Fruit fly (Drosophila melanogaster) whole organism, larva: Measurements from ENCODE around the gene CG33995.
A peak's percentile ranks its signal among the peaks of the same experiment; 100 is the strongest.

Experiments used
- noc ChIP-seq: fragments of 200-800 bp; sonication (Bioruptor generic); optimal IDR thresholded peaks from 3 replicates; lab custom pipeline; 2019; ENCODE audit warnings: missing biosample characterization, mild to moderate bottlenecking, missing genetic modification characterization, moderate library complexity

Gene CG33995

dm6 chr2L:5059645-5060254 lies 16.7 kb downstream of the CG33995 start, which contains the start of gene Rpn11:
TSS of gene Rpn11 (minus strand) at chr2L:5059790.
- peak; percentile 63 for TF ChIP-seq noc (tag; lab: Kevin White, UChicago)

- TF ChIP-seq noc (tag; lab: Kevin White, UChicago), result no peak
Observed at dm6 chr2L:5060515-5060914, 17.4 kb downstream of the CG33995 start, which contains the start of gene qtc. TSS of gene qtc (plus strand) at chr2L:5060815.

DNA sequence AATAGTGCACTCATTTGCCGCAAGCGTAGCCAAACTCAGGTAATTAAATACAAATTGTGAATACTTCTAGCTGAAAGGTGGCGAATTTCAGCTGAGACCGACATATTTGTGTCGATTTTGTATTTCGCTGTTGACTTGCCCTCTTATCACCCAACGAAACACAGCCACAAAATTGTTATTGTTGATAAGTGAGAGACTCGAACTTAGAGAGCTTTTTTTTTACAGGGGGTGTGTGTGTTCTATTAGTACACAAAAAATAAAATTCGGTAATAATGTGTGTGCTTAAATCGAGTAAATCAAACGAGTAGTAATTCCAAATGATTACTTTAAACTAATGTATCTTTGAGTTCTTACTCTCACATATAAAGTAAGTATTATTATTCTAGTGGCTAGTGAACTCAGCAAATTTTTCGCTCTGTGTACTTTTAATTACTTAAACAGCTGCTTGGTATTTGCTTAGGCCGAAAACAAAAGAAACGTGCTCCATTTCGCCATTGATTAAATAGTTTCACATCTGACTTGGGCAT lies 17.9 kb downstream of the CG33995 start:
- peak; percentile 90 for TF ChIP-seq noc (tag; lab: Kevin White, UChicago)

DNA sequence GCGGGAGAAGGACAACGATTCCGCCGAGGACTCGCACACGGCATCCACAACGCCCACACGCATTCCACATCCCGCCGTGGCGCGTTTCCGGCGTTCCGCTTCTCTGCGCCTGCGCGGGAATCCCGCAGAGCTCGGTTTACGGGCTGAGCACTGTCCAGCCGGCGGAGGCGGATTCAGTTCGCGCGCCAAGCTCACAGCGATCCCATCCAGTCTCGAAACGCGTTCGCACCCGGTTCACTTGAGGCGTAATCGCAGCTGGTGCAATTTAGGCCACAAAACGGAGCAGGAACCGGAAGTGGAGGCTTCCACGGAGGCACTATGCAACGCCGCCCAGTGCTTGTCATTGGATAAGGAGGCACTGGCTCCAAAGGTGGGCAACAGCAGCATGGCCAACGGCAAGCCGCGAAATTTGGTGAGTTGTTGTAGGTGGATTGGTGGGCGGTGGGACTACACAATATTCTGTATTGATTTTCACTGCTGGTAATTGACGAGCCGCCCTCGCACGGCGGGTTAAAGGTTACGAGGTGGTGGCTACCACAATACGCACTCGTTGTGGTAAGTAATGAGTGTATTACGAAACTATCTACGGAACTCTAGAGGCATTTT lies 19.8 kb downstream of the CG33995 start:
- TF ChIP-seq noc (tag; lab: Kevin White, UChicago), result no peak

DNA sequence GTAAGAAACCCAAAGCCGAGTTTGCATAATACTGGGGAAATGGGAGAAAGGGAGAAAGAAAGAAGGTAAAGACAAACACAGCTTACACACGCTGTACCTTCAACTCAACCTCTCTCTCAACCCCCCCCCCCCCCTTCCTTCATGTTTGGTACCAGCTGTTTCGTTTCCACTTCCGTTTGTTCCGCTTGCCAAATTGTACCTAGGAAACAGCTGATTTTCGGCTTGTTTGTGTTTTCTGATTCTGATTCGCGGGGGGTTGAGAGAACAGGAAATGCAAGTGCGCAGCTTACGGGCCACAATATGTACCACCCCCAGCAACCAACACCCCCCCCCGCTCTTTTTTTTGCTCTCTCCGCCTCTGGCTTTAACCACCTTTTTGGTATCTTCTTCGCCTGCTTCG lies 20.9 kb downstream of the CG33995 start:
- TF ChIP-seq noc (tag; lab: Kevin White, UChicago), result no peak

DNA sequence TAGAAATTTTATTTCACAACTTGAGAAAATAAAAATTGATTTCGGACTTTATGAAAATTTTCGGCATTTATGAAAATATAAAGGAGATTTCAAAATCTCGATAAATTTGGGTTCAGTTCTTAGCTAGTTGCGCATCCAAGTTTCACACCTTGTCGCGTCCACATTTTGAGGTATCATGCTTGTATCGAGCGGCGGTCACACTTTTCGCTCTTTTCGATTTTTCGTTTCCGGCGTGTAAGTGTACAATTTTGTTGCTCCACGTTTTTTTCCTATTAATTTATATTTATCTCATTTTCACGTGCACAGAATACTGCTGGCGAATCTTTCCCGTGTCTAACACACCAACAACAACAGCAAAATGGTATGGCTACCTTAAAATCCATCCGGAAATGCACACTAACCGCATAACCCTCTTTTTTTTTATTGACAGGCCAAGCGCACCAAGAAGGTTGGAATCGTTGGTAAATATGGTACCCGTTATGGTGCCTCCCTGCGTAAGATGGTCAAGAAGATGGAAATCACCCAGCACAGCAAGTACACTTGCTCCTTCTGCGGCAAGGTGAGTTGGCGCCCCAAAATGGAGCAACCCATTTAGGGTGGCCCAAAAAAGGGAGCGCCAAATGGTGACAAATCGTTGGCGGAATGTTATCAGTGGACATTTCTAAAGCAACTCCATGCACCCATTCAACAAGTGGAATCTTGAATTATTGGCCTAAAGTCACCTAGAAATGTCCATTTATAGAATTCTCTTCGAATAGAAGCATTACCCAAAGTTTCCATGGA lies 27.9 kb downstream of the CG33995 start, which contains the start of gene RpL37A:
Gene RpL37A (plus strand): TSS at position 161 of the 783 bp plus-strand sequence.
- peak; percentile 20 for TF ChIP-seq noc (tag; lab: Kevin White, UChicago)

DNA sequence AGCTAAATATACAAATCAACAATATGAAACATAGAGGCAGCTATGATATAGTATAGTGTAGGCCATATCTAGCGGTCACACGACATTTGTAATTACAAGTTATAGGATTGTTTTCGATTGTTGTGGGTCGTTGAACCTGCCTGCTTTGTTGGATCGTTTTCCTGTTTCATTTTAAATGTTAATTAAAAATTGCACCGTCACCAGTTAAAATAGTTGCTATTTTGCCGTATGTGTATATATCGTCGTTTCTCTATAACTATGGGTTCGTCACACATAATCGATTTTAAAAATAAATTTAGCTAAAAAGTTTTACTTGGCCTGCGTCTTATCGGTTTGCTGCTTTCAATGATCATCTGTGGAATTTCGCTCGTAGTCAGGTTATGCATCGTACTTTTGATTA lies 29.3 kb downstream of the CG33995 start:
- TF ChIP-seq noc (tag; lab: Kevin White, UChicago), result no peak

- no peak for TF ChIP-seq noc (tag; lab: Kevin White, UChicago)
Observed at dm6 chr2L:5079200-5079599, 36.1 kb downstream of the CG33995 start.

- TF ChIP-seq noc (tag; lab: Kevin White, UChicago), result peak; percentile 19
Observed at dm6 chr2L:5080225-5080867, 37.3 kb downstream of the CG33995 start.

DNA sequence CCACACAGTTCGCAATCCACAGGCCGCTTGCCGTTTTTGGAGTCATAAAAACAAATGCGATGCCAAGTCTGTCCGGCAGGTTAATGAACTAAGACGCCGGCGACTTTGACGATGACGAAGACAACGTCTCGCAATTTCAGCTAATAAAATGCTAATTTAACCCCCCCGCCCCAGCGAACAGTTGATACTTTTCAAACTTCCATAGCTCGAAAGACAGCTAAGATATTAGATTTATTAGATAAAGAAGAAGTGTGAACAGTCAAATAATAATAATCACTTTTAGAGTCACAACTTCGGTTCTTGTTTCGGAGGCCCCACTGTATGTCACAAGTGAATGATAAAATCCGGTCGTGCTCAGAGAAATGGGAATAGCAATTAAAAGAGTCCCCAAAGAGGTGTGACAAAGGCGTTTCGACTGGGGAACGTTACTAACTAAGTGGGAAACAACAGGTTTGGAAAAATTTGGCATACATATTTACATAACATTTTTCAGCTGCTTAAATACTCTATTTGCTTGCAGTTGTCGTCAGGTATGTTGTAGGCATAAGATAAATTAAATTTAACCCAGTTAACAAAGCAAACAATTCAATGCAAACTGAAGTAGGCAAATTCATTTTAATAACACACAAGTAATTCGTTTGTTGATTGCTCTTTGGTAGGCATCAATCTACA lies 41.7 kb downstream of the CG33995 start:
- TF ChIP-seq noc (tag; lab: Kevin White, UChicago), result peak; percentile 76

- peak; percentile 46 for TF ChIP-seq noc (tag; lab: Kevin White, UChicago)
Observed at dm6 chr2L:5085561-5085960, 42.5 kb downstream of the CG33995 start.

- TF ChIP-seq noc (tag; lab: Kevin White, UChicago), result peak; percentile 77
Observed at dm6 chr2L:5086905-5087522, 43.9 kb downstream of the CG33995 start.

dm6 chr2L:5088649-5089270 lies 45.7 kb downstream of the CG33995 start:
- no peak for TF ChIP-seq noc (tag; lab: Kevin White, UChicago)

DNA sequence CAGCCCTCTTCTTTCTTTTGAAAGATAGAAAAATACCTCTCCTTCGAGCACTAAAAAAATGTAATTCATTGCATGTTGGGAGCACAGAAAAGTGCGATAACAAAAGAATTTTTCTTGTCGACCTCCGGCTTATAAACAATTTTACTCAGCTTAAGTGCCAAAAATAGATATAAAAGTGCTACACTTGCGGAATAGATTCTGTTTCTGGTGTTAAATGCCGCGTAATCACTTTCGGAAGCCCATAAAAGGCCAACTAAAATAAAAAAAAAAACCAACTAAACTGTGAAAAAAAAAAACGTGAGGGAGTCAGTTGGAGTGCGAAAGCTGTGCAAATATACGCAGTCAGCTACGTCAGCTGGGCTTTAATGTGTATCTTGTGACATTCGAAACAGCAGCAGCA lies 46.6 kb downstream of the CG33995 start:
- no peak for TF ChIP-seq noc (tag; lab: Kevin White, UChicago)
